Fruit fly (Drosophila melanogaster) whole organism: ENCODE results near the gene CG6293.

Experiments used
- psq ChIP-seq: fragments of >200 bp; optimal IDR thresholded peaks from 2 replicates; lab custom pipeline; 2017
- usp ChIP-seq: fragments of >200 bp; optimal IDR thresholded peaks from 2 replicates; lab custom pipeline; 2017; ENCODE audit warnings: missing biosample characterization, missing genetic modification characterization, mixed read lengths

dm6 chr3R:10311745-10312088 lies 304 bp upstream of the CG6293 start:
- TF ChIP-seq psq (lab: Kevin White, UChicago) (no peak), usp (GFP tag; lab: Kevin White, UChicago) (no peak)
